Fruit fly (Drosophila melanogaster) whole organism, embryonic: ENCODE measurements around the gene Rpn10.

Experiments
- Adf1 ChIP-seq: fragments of 200-800 bp; sonication (Bioruptor generic); IDR thresholded peaks from 2 replicates; pipeline ENCODE4 v1.3.6; 2022; ENCODE audit warnings: missing biosample characterization, missing genetic modification characterization
- Antp ChIP-seq: fragments of 200-800 bp; sonication (Bioruptor generic); optimal IDR thresholded peaks from 3 replicates; lab custom pipeline; 2016; ENCODE audit warnings: missing biosample characterization, missing genetic modification characterization
- BEAF-32 ChIP-seq: fragments of 200-800 bp; sonication (Bioruptor generic); optimal IDR thresholded peaks from 3 replicates; lab custom pipeline; 2017; ENCODE audit warnings: missing biosample characterization, missing genetic modification characterization, mild to moderate bottlenecking, moderate library complexity, missing genetic modification reagents
- C15 ChIP-seq: fragments of 200-800 bp; sonication (Bioruptor generic); IDR thresholded peaks from 3 replicates; pipeline ENCODE4 v1.3.6; 2022; ENCODE audit warnings: missing biosample characterization, missing genetic modification characterization
- CG10267 ChIP-seq: fragments of 200-800 bp; sonication (Bioruptor generic); optimal IDR thresholded peaks from 2 replicates; lab custom pipeline; 2018; ENCODE audit warnings: missing biosample characterization, mild to moderate bottlenecking, missing genetic modification characterization, moderate library complexity
- CG11247 ChIP-seq: fragments of 200-800 bp; sonication (Bioruptor generic); IDR thresholded peaks from 2 replicates; pipeline ENCODE4 v1.3.6; 2022; ENCODE audit warnings: missing biosample characterization, missing genetic modification characterization
- CG11696 ChIP-seq: fragments of 200-800 bp; sonication (Bioruptor generic); IDR thresholded peaks from 2 replicates; pipeline ENCODE4 v1.3.6; 2022; ENCODE audit warnings: missing biosample characterization, missing genetic modification characterization
- CG11723 ChIP-seq: fragments of 200-800 bp; sonication (Bioruptor generic); optimal IDR thresholded peaks from 2 replicates; lab custom pipeline; 2017; ENCODE audit warnings: missing biosample characterization, mild to moderate bottlenecking, missing genetic modification characterization
- CG12219 ChIP-seq: fragments of 200-800 bp; sonication (Bioruptor generic); optimal IDR thresholded peaks from 3 replicates; lab custom pipeline; 2018; ENCODE audit warnings: missing biosample characterization, mild to moderate bottlenecking, missing genetic modification characterization
- CG12299 ChIP-seq: fragments of 200-800 bp; sonication (Bioruptor generic); optimal IDR thresholded peaks from 2 replicates; lab custom pipeline; 2018; ENCODE audit warnings: missing biosample characterization, mild to moderate bottlenecking, missing genetic modification characterization
- CG12659 ChIP-seq: fragments of 200-800 bp; sonication (Bioruptor generic); optimal IDR thresholded peaks from 3 replicates; lab custom pipeline; 2017; ENCODE audit warnings: mild to moderate bottlenecking, missing biosample characterization, missing genetic modification reagents, missing genetic modification characterization
- CG12769 ChIP-seq: fragments of 200-800 bp; sonication (Bioruptor generic); optimal IDR thresholded peaks from 2 replicates; lab custom pipeline; 2019; ENCODE audit warnings: missing biosample characterization, mild to moderate bottlenecking, missing genetic modification characterization, moderate library complexity
- CG12942 ChIP-seq: fragments of 200-800 bp; sonication (Bioruptor generic); optimal IDR thresholded peaks from 3 replicates; lab custom pipeline; 2016; ENCODE audit warnings: missing biosample characterization, missing genetic modification characterization
- CG15514 ChIP-seq: fragments of 200-800 bp; sonication (Bioruptor generic); optimal IDR thresholded peaks from 3 replicates; lab custom pipeline; 2017; ENCODE audit warnings: missing biosample characterization, missing genetic modification characterization, mild to moderate bottlenecking, moderate library complexity, missing genetic modification reagents
- CG1647 ChIP-seq: fragments of 200-800 bp; sonication (Bioruptor generic); optimal IDR thresholded peaks from 3 replicates; lab custom pipeline; 2016; ENCODE audit warnings: missing biosample characterization, missing genetic modification characterization
- CG18764 ChIP-seq: fragments of 200-800 bp; sonication (Bioruptor generic); optimal IDR thresholded peaks from 3 replicates; lab custom pipeline; 2016; ENCODE audit warnings: missing biosample characterization, missing genetic modification characterization
- CG31388 ChIP-seq: fragments of 200-800 bp; sonication (Bioruptor generic); optimal IDR thresholded peaks from 2 replicates; lab custom pipeline; 2016; ENCODE audit warnings: missing biosample characterization, missing genetic modification characterization
- CG32532 ChIP-seq: fragments of 200-800 bp; sonication (Bioruptor generic); IDR thresholded peaks from 2 replicates; pipeline ENCODE4 v1.3.6; 2022; ENCODE audit warnings: missing biosample characterization, missing genetic modification characterization
- CG3847 ChIP-seq: fragments of 200-800 bp; sonication (Bioruptor generic); IDR thresholded peaks from 2 replicates; pipeline ENCODE4 v1.3.6; 2022; ENCODE audit warnings: missing biosample characterization, missing genetic modification characterization
- CG42726 ChIP-seq: fragments of 200-800 bp; sonication (Bioruptor generic); IDR thresholded peaks from 2 replicates; pipeline ENCODE4 v1.3.6; 2022; ENCODE audit warnings: missing biosample characterization, missing genetic modification characterization; ENCODE audit not compliant: partially characterized antibody
- CG4282 ChIP-seq: fragments of 200-800 bp; sonication (Bioruptor generic); optimal IDR thresholded peaks from 2 replicates; lab custom pipeline; 2016; ENCODE audit warnings: missing biosample characterization, missing genetic modification characterization
- CG5180 ChIP-seq: fragments of 200-800 bp; sonication (Bioruptor generic); optimal IDR thresholded peaks from 3 replicates; lab custom pipeline; 2017; ENCODE audit warnings: missing biosample characterization, missing genetic modification characterization, mild to moderate bottlenecking, moderate library complexity, missing genetic modification reagents
- CG7357 ChIP-seq: fragments of 200-800 bp; sonication (Bioruptor generic); IDR thresholded peaks from 3 replicates; pipeline ENCODE4 v1.3.6; 2022; ENCODE audit warnings: missing biosample characterization, missing genetic modification characterization
- CG9215 ChIP-seq: fragments of 200-800 bp; sonication (Bioruptor generic); IDR thresholded peaks from 2 replicates; pipeline ENCODE4 v1.3.6; 2022; ENCODE audit warnings: missing biosample characterization, missing genetic modification characterization
- CG9727 ChIP-seq: fragments of 200-800 bp; sonication (Bioruptor generic); optimal IDR thresholded peaks from 3 replicates; lab custom pipeline; 2017; ENCODE audit warnings: missing biosample characterization, mild to moderate bottlenecking, missing genetic modification characterization
- Dip2 ChIP-seq: fragments of 200-800 bp; sonication (Bioruptor generic); IDR thresholded peaks from 2 replicates; pipeline ENCODE4 v1.3.6; 2022; ENCODE audit warnings: missing biosample characterization, missing genetic modification characterization
- MTF-1 ChIP-seq: fragments of 200-800 bp; sonication (Bioruptor generic); optimal IDR thresholded peaks from 2 replicates; lab custom pipeline; 2018; ENCODE audit warnings: missing biosample characterization, mild to moderate bottlenecking, missing genetic modification characterization, borderline replicate concordance
- Mad ChIP-seq: fragments of 200-800 bp; sonication (Bioruptor generic); optimal IDR thresholded peaks from 2 replicates; lab custom pipeline; 2016; ENCODE audit warnings: missing biosample characterization, missing genetic modification characterization
- Myb ChIP-seq: fragments of 200-800 bp; sonication (Bioruptor generic); optimal IDR thresholded peaks from 2 replicates; lab custom pipeline; 2016; ENCODE audit warnings: missing biosample characterization, missing genetic modification characterization
- Ptx1 ChIP-seq: fragments of 200-800 bp; sonication (Bioruptor generic); IDR thresholded peaks from 2 replicates; pipeline ENCODE4 v1.3.6; 2022; ENCODE audit warnings: missing biosample characterization, missing genetic modification characterization
- Rfx ChIP-seq: fragments of 200-800 bp; sonication (Bioruptor generic); IDR thresholded peaks from 2 replicates; pipeline ENCODE4 v1.3.6; 2022; ENCODE audit warnings: missing biosample characterization, missing genetic modification characterization
- Spps ChIP-seq: fragments of 200-800 bp; sonication (Bioruptor generic); optimal IDR thresholded peaks from 2 replicates; lab custom pipeline; 2018; ENCODE audit warnings: missing biosample characterization, mild to moderate bottlenecking, missing genetic modification characterization
- aop ChIP-seq: fragments of 200-800 bp; sonication (Bioruptor generic); IDR thresholded peaks from 2 replicates; pipeline ENCODE4 v1.3.6; 2022; ENCODE audit warnings: missing biosample characterization, missing genetic modification characterization
- az2 ChIP-seq: fragments of 200-800 bp; sonication (Bioruptor generic); optimal IDR thresholded peaks from 3 replicates; lab custom pipeline; 2016; ENCODE audit warnings: missing biosample characterization, missing genetic modification characterization
- bigmax ChIP-seq: fragments of 200-800 bp; sonication (Bioruptor generic); optimal IDR thresholded peaks from 2 replicates; lab custom pipeline; 2018; ENCODE audit warnings: missing biosample characterization, mild to moderate bottlenecking, missing genetic modification characterization
- dimm ChIP-seq: fragments of 200-800 bp; sonication (Bioruptor generic); IDR thresholded peaks from 2 replicates; pipeline ENCODE4 v1.3.6; 2022; ENCODE audit warnings: missing biosample characterization, missing genetic modification characterization
- ham ChIP-seq: fragments of 200-800 bp; sonication (Bioruptor generic); IDR thresholded peaks from 2 replicates; pipeline ENCODE4 v1.3.6; 2022; ENCODE audit warnings: missing biosample characterization, missing genetic modification characterization
- kni ChIP-seq: fragments of 200-800 bp; sonication (Bioruptor generic); optimal IDR thresholded peaks from 3 replicates; lab custom pipeline; 2017; ENCODE audit warnings: mild to moderate bottlenecking, missing biosample characterization, missing genetic modification reagents, missing genetic modification characterization
- mirr ChIP-seq: fragments of 200-800 bp; sonication (Bioruptor generic); optimal IDR thresholded peaks from 3 replicates; lab custom pipeline; 2018; ENCODE audit warnings: missing biosample characterization, mild to moderate bottlenecking, missing genetic modification characterization
- mld ChIP-seq: fragments of 200-800 bp; sonication (Bioruptor generic); IDR thresholded peaks from 3 replicates; pipeline ENCODE4 v1.3.6; 2022; ENCODE audit warnings: missing biosample characterization, missing genetic modification characterization; ENCODE audit not compliant: partially characterized antibody
- odd ChIP-seq: fragments of 200-800 bp; sonication (Bioruptor generic); optimal IDR thresholded peaks from 2 replicates; lab custom pipeline; 2017; ENCODE audit warnings: missing biosample characterization, mild to moderate bottlenecking, missing genetic modification characterization
- pan ChIP-seq, 4 experiments: fragments of >200 bp in 3 of 4; fragments of 200-800 bp in 1 of 4; sonication (Bioruptor generic) in 1 of 4; optimal IDR thresholded peaks in 3 of 4; IDR thresholded peaks in 1 of 4; 2 replicates each; pipeline versions ENCODE4 v1.3.6 to Lab custom; 2017 to 2022; ENCODE audit warnings: missing biosample characterization in 2 of 4, missing genetic modification characterization in 2 of 4, mixed read lengths in 1 of 4
- pita ChIP-seq: fragments of 200-800 bp; sonication (Bioruptor generic); optimal IDR thresholded peaks from 2 replicates; lab custom pipeline; 2017; ENCODE audit warnings: missing biosample characterization, mild to moderate bottlenecking, missing genetic modification characterization
- row ChIP-seq: fragments of 200-800 bp; sonication (Bioruptor generic); IDR thresholded peaks from 3 replicates; pipeline ENCODE4 v1.3.6; 2022; ENCODE audit warnings: missing biosample characterization, missing genetic modification characterization
- stc ChIP-seq: fragments of 200-800 bp; sonication (Bioruptor generic); IDR thresholded peaks from 2 replicates; pipeline ENCODE4 v1.3.6; 2022; ENCODE audit warnings: missing biosample characterization, missing genetic modification characterization
- tin ChIP-seq: fragments of 200-800 bp; sonication (Bioruptor generic); optimal IDR thresholded peaks from 3 replicates; lab custom pipeline; 2016; ENCODE audit warnings: missing biosample characterization, missing genetic modification characterization
- vnd ChIP-seq: fragments of 200-800 bp; sonication (Bioruptor generic); IDR thresholded peaks from 3 replicates; pipeline ENCODE4 v1.3.6; 2022; ENCODE audit warnings: missing biosample characterization, missing genetic modification characterization; ENCODE audit not compliant: partially characterized antibody
- vvl ChIP-seq: fragments of 200-800 bp; sonication (Bioruptor generic); IDR thresholded peaks from 2 replicates; pipeline ENCODE4 v1.3.6; 2022; ENCODE audit warnings: missing biosample characterization, missing genetic modification characterization

Gene Rpn10

DNA sequence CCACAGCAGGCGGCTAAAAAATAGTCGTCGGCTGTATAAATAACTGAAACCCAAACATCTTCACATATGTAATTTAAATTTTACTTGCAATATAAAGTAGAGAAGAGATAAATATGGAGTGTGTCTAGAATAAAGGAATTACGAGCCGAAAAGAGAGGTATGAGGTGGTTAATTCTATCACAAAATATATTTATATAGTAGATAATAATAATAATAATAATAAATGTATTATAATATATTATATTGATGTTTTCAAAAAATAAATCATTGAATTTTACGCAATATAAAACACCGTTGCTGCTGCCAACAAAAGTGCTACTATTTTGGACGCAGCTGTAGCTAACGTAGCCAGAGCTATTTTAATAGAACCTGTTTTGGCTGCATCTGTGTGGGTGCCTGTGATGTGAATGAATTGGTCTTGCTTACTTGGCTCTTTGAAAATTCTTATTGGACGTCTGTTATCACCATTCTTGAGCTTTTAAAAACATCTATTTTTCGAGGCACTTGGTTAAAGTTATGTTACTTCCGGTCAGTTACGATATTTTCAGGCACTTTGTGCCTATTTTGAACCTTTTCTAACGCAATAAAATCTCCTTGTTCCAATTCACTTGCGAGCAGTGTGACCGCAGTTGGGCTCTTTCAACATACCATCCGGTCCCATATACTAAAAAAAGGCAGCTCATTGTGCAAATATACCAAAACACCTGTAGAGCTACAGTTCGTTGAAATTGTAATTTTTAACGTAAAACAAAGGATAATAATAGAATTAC, 39.8 kb upstream of the Rpn10 start, which contains the start of gene Hr78 (continued):
- TF ChIP-seq CG42726 (GFP tag; lab: Robert Waterston, UW) (peak; percentile 46; the same call in 1 of the 2 replicates), mld (GFP tag; lab: Robert Waterston, UW) (no peak), CG7357 (GFP tag; lab: Robert Waterston, UW) (0 out of 3 replicates have a peak, but pooled peaks have one; percentile 52), C15 (GFP tag; lab: Robert Waterston, UW) (no peak), Myb (GFP tag; lab: Kevin White, UChicago) (peak; percentile 9), az2 (GFP tag; lab: Kevin White, UChicago) (peak; percentile 68), mirr (GFP tag; lab: Kevin White, UChicago) (no peak), CG12942 (GFP tag; lab: Kevin White, UChicago) (peak; percentile 51), Adf1 (GFP tag; lab: Robert Waterston, UW) (no peak; the same call in 1 of the 2 replicates), Spps (tag; lab: Kevin White, UChicago) (peak; percentile 59), odd (GFP tag; lab: Kevin White, UChicago) (peak; percentile 87), stc (GFP tag; lab: Robert Waterston, UW) (peak; percentile 62), MTF-1 (no peak), CG11696 (GFP tag; lab: Robert Waterston, UW) (peak; percentile 98), CG15514 (peak; percentile 52), Ptx1 (GFP tag; lab: Robert Waterston, UW) (peak; percentile 72), CG4282 (GFP tag; lab: Kevin White, UChicago) (no peak), CG11723 (GFP tag; lab: Kevin White, UChicago) (peak; percentile 63), CG3847 (GFP tag; lab: Robert Waterston, UW) (peak; percentile 40; the same call in 1 of the 2 replicates), CG11247 (no peak; the same call in 1 of the 2 replicates), CG9727 (peak; percentile 83), CG18764 (GFP tag; lab: Kevin White, UChicago) (peak; percentile 40), kni (GFP tag; lab: Kevin White, UChicago) (peak; percentile 3), dimm (GFP tag; lab: Robert Waterston, UW) (no peak), bigmax (GFP tag; lab: Kevin White, UChicago) (no peak), Dip2 (GFP tag; lab: Robert Waterston, UW) (no peak), CG12299 (tag; lab: Kevin White, UChicago) (peak; percentile 71), pan (optimal IDR thresholded peaks at IDR 0.05; lab: Kevin White, UChicago) (no peak), pan (GFP tag; optimal IDR thresholded peaks at IDR 0.05 in 1 of 2, IDR thresholded peaks at IDR 0.05 in 1 of 2) (peak in 1 of 2 experiments; percentile 62), CG1647 (GFP tag; lab: Kevin White, UChicago) (no peak), row (GFP tag; lab: Robert Waterston, UW) (peak; percentile 61), Antp (GFP tag; lab: Kevin White, UChicago) (no peak), CG32532 (GFP tag; lab: Robert Waterston, UW) (peak; percentile 77), CG12769 (tag; lab: Kevin White, UChicago) (no peak), BEAF-32 (GFP tag; lab: Kevin White, UChicago) (peak; percentile 29), ham (no peak), pita (GFP tag; lab: Kevin White, UChicago) (peak; percentile 4), CG5180 (GFP tag; lab: Kevin White, UChicago) (peak; percentile 65), Mad (GFP tag; lab: Kevin White, UChicago) (no peak), Rfx (GFP tag; lab: Robert Waterston, UW) (peak; percentile 72), vvl (peak; percentile 88), aop (GFP tag; lab: Robert Waterston, UW) (no peak), tin (GFP tag; lab: Kevin White, UChicago) (peak; percentile 51), CG12219 (GFP tag; lab: Kevin White, UChicago) (peak; percentile 54), vnd (GFP tag; lab: Robert Waterston, UW) (no peak), CG9215 (GFP tag; lab: Robert Waterston, UW) (peak; percentile 28; the same call in 1 of the 2 replicates), CG10267 (tag; lab: Kevin White, UChicago) (peak; percentile 82), CG31388 (GFP tag; lab: Kevin White, UChicago) (peak; percentile 14), CG12659 (GFP tag; lab: Kevin White, UChicago) (peak; percentile 91)
